Worm (Caenorhabditis elegans) whole organism, L2 larva: ENCODE data around the gene pgp-7.

Experiments used
- R02D3.7 ChIP-seq: fragments of 150-350 bp; optimal IDR thresholded peaks from 2 replicates; lab custom pipeline; 2014; ENCODE audit warnings: missing biosample characterization, missing genetic modification characterization
- ama-1 ChIP-seq: fragments of 150-350 bp; optimal IDR thresholded peaks from 2 replicates; lab custom pipeline; 2018; ENCODE audit warnings: inconsistent platforms
- dmd-4 ChIP-seq: sonication (generic microtip); optimal IDR thresholded peaks from 2 replicates; lab custom pipeline; 2017; ENCODE audit warnings: missing biosample characterization, missing genetic modification characterization
- elt-1 ChIP-seq: fragments of 150-350 bp; optimal IDR thresholded peaks from 2 replicates; lab custom pipeline; 2014; ENCODE audit warnings: missing biosample characterization, missing genetic modification characterization
- lin-13 ChIP-seq: fragments of 150-350 bp; optimal IDR thresholded peaks from 2 replicates; lab custom pipeline; 2014; ENCODE audit warnings: missing biosample characterization, missing genetic modification reagents, missing genetic modification characterization
- lin-39 ChIP-seq: fragments of 150-350 bp; optimal IDR thresholded peaks from 2 replicates; lab custom pipeline; 2014; ENCODE audit warnings: missing biosample characterization, missing genetic modification reagents, missing genetic modification characterization
- nhr-12 ChIP-seq: fragments of 150-350 bp; optimal IDR thresholded peaks from 2 replicates; lab custom pipeline; 2014; ENCODE audit warnings: missing biosample characterization, missing genetic modification characterization

- TF ChIP-seq nhr-12 (tag; lab: Kevin White, UChicago), result no peak
- no peak for TF ChIP-seq dmd-4 (tag; lab: Kevin White, UChicago)
- TF ChIP-seq lin-39 (tag; lab: Kevin White, UChicago), result no peak
- no peak for TF ChIP-seq lin-13 (GFP tag; lab: Kevin White, UChicago)
- no peak for TF ChIP-seq ama-1 (lab: Kevin White, UChicago)
- no peak for TF ChIP-seq R02D3.7 (tag; lab: Kevin White, UChicago)
- no peak for TF ChIP-seq elt-1 (tag; lab: Kevin White, UChicago)
Measured at ce11 chrX:10907418-10907817, 37.4 kb upstream of the pgp-7 start.
